Worm (Caenorhabditis elegans): ENCODE data around the gene aos-1.
A peak's percentile ranks its signal among the peaks of the same experiment; 100 is the strongest.

aos-1 gene

DNA sequence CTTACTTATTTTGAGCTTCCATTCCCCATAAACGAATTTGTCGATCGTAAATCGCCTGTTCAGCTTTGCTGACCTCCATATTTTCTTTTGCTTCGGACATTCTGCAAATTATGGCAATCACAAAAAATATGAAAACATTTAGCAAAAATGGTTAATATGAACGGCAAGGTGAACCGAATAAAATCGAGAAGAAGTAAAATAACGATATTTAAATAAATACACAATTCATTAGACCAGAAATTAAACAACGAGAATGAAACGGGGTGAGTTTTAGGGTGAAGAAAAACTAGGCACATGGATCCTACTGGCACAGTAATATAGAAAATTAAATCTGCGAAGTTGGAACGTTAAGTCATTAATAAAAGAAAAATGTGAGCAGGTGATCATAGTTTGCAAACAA lies at the start of gene aos-1:
Gene aos-1, minus strand, starts transcription at position 101 of the 400 bp plus-strand sequence.
- TF ChIP-seq attf-4 (tag; optimal IDR thresholded peaks at IDR 0.05) (no peak), arid-1 (GFP tag; conservative IDR thresholded peaks at IDR 0.05) (no peak), aha-1 (tag) (no peak), R02D3.7 (tag; optimal IDR thresholded peaks at IDR 0.05) (no peak), daf-19 (GFP tag; conservative IDR thresholded peaks at IDR 0.05) (no peak), pqm-1 (tag; optimal IDR thresholded peaks at IDR 0.05) (no peak), hif-1 (tag; optimal IDR thresholded peaks at IDR 0.05) (no peak), lin-15B (tag; optimal IDR thresholded peaks at IDR 0.05) (no peak), zfp-2 (tag; optimal IDR thresholded peaks at IDR 0.05) (no peak), jun-1 (tag; optimal IDR thresholded peaks at IDR 0.05) (no peak), skn-1 (tag; optimal IDR thresholded peaks at IDR 0.05) (no peak), dmd-9 (GFP tag; IDR thresholded peaks at IDR 0.05) (no peak), T26A8.4 (GFP tag; IDR thresholded peaks at IDR 0.05) (no peak), mdl-1 (tag; optimal IDR thresholded peaks at IDR 0.05) (no peak), ama-1 (optimal IDR thresholded peaks at IDR 0.05) (no peak), D1046.2 (GFP tag; IDR thresholded peaks at IDR 0.05) (no peak), nhr-6 (tag; optimal IDR thresholded peaks at IDR 0.05) (no peak), F10B5.3 (tag; optimal IDR thresholded peaks at IDR 0.05) (no peak), egl-27 (tag; optimal IDR thresholded peaks at IDR 0.05) (no peak)

DNA sequence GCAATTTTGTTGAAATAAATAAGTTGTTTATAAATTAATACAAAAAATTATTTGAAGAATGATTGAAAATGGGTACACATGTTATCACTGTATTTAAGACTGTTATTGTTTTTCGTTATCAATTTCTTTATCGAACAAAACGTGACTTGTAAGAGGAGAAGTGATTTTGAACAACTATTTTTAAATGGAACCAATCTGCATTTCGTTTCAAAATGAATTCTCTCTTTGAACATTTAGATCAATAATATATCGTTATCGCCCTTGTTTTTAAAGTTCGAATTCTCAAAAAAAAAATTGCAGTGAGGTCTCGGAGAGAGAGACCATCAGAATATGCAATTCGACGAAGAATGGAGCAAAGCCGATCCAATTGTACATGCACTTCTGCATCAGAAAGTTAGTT lies 49.1 kb upstream of the aos-1 start, which contains the start of gene cul-5:
Gene cul-5, plus strand, starts transcription at position 301 of the 400 bp plus-strand sequence.
- TF ChIP-seq madf-9 (GFP tag; conservative IDR thresholded peaks at IDR 0.05) (no peak), set-16 (GFP tag; IDR thresholded peaks at IDR 0.05) (no peak), zip-2 (tag; optimal IDR thresholded peaks at IDR 0.05) (no peak), saeg-2 (GFP tag; IDR thresholded peaks at IDR 0.05) (no peak), unc-130 (GFP tag; optimal IDR thresholded peaks at IDR 0.05) (no peak), nhr-111 (GFP tag; optimal IDR thresholded peaks at IDR 0.05) (no peak), attf-4 (tag; optimal IDR thresholded peaks at IDR 0.05) (no peak), spr-1 (tag; optimal IDR thresholded peaks at IDR 0.05) (no peak), ceh-44 (GFP tag; IDR thresholded peaks at IDR 0.05) (no peak), dve-1 (tag; optimal IDR thresholded peaks at IDR 0.05; ENCODE audit: insufficient read depth) (peak; percentile 4), F10B5.3 (tag; optimal IDR thresholded peaks at IDR 0.05) (no peak), daf-16 (GFP tag; optimal IDR thresholded peaks at IDR 0.05) (no peak), daf-16 (tag; optimal IDR thresholded peaks at IDR 0.05) (peak; percentile 49), lin-29 (GFP tag; IDR thresholded peaks at IDR 0.05) (no peak), lir-3 (tag; optimal IDR thresholded peaks at IDR 0.05) (no peak), mdt-29 (GFP tag; IDR thresholded peaks at IDR 0.05) (no peak), ZK337.2 (GFP tag; IDR thresholded peaks at IDR 0.05) (no peak), nhr-28 (tag; optimal IDR thresholded peaks at IDR 0.05) (peak; percentile 27), ceh-62 (tag; optimal IDR thresholded peaks at IDR 0.05) (no peak), nhr-77 (tag; optimal IDR thresholded peaks at IDR 0.05) (no peak), hif-1 (tag; optimal IDR thresholded peaks at IDR 0.05) (peak in 1 of 2 experiments; percentile 74), tag-97 (GFP tag; IDR thresholded peaks at IDR 0.05) (no peak), F26F4.8 (GFP tag; conservative IDR thresholded peaks at IDR 0.05) (no peak), tra-1 (GFP tag; IDR thresholded peaks at IDR 0.05) (no peak), php-3 (GFP tag; IDR thresholded peaks at IDR 0.05) (no peak), ceh-28 (tag; optimal IDR thresholded peaks at IDR 0.05) (no peak), mes-2 (tag; optimal IDR thresholded peaks at IDR 0.05; ENCODE audit: poor library complexity, severe bottlenecking) (no peak), unc-62 (GFP tag; optimal IDR thresholded peaks at IDR 0.05 in 1 of 2) (no peak), unc-62 (tag; optimal IDR thresholded peaks at IDR 0.05) (no peak), dmd-6 (GFP tag; IDR thresholded peaks at IDR 0.05) (no peak)

Data from whole organism, L4 larva.